Worm (Caenorhabditis elegans): ENCODE measurements around the gene gst-14.
A peak's percentile ranks its signal among the peaks of the same experiment; 100 is the strongest.

gst-14 gene

DNA sequence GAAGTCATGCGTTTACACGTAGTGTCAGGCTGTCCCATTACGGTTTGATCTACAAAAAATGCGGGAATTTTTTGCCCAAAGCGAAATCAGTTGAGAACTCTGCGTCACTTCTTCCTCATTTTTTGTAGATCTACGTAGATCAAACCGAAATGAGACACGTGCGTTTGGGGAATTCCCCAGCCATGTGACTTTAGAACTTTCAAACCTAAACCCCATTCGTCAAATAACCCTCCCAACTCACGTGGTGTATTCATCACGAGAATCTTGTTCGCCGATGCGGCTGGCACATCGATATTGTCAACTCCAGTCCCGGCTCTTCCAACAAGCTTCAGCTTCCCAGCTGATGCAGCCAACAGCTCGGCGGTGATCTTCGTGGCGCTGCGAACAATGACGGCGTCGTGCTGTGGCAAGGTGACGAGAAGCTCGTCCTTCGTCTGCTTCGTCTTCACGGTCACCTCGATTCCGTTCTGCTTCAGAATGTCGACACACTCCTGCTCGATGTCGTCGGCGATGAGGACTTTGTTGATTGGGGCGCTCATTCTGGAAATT is 22.1 kb upstream of the gst-14 start, which contains the start of gene phdh-1:
Gene phdh-1 (minus strand): TSS at position 540 of the 549 bp plus-strand sequence.
- TF ChIP-seq T26A5.8 (tag; optimal IDR thresholded peaks at IDR 0.05) (no peak), hmg-20 (GFP tag; IDR thresholded peaks at IDR 0.05) (no peak), F52B5.7 (tag; optimal IDR thresholded peaks at IDR 0.05) (no peak), athp-1 (tag; optimal IDR thresholded peaks at IDR 0.05) (no peak), K12H6.12 (tag; optimal IDR thresholded peaks at IDR 0.05) (no peak), F10E7.11 (tag; optimal IDR thresholded peaks at IDR 0.05) (no peak), mcd-1 (GFP tag; IDR thresholded peaks at IDR 0.05) (0 out of 2 replicates have a peak, but pooled peaks have one; percentile 5), nhr-179 (tag; optimal IDR thresholded peaks at IDR 0.05) (no peak), K11D2.4 (GFP tag; IDR thresholded peaks at IDR 0.05) (no peak), tbp1 (GFP tag; optimal IDR thresholded peaks at IDR 0.05) (no peak), ets-4 (GFP tag; optimal IDR thresholded peaks at IDR 0.05) (no peak), egl-44 (GFP tag; IDR thresholded peaks at IDR 0.05) (no peak), ztf-6 (GFP tag; IDR thresholded peaks at IDR 0.05) (no peak), F57A8.1 (GFP tag; optimal IDR thresholded peaks at IDR 0.05) (peak; percentile 23), chd-7 (tag; optimal IDR thresholded peaks at IDR 0.05) (no peak), hlh-12 (tag; optimal IDR thresholded peaks at IDR 0.05) (no peak), nfya-2 (GFP tag; IDR thresholded peaks at IDR 0.05) (no peak), ekl-4 (GFP tag; IDR thresholded peaks at IDR 0.05) (no peak), zfh-2 (GFP tag; conservative IDR thresholded peaks at IDR 0.05) (peak; percentile 40; the same call in 1 of the 2 replicates), ztf-26 (tag; optimal IDR thresholded peaks at IDR 0.05) (no peak), rec-8 (tag; optimal IDR thresholded peaks at IDR 0.05) (no peak), let-526 (GFP tag; IDR thresholded peaks at IDR 0.05) (no peak), lin-26 (GFP tag; IDR thresholded peaks at IDR 0.05) (0 out of 2 replicates have a peak, but pooled peaks have one; percentile 15), attf-5 (GFP tag; optimal IDR thresholded peaks at IDR 0.05) (no peak), lsy-27 (tag; optimal IDR thresholded peaks at IDR 0.05; ENCODE audit: borderline replicate concordance, insufficient read depth) (no peak), C06A6.2 (GFP tag; conservative IDR thresholded peaks at IDR 0.05) (no peak), rpc-1 (optimal IDR thresholded peaks at IDR 0.05) (no peak), rpc-1 (tag; optimal IDR thresholded peaks at IDR 0.05) (no peak), F49E8.2 (tag; optimal IDR thresholded peaks at IDR 0.05; ENCODE audit: insufficient read depth) (no peak), lin-35 (GFP tag; optimal IDR thresholded peaks at IDR 0.05) (no peak)

DNA sequence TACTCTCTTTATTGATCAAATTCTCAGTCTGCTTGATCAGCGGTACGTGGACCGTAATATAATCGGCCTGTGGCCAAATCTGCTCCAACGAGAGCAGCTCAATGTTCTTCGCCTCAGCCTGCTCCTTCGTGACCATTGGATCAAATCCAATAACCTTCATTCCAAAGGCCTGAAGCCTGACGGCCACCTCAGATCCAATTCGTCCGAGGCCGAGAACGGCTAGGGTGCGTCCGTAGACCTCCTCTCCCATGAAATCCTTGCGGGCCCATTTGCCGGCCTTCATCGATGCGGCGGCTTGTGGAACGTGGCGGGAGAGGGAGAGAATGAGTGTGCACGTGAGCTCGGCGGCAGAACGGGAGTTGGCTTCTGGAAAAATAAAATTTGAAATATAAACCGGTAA is 21.6 kb upstream of the gst-14 start:
- TF ChIP-seq egrh-3 (GFP tag; IDR thresholded peaks at IDR 0.05), result peak; percentile 36; the same call in 1 of the 2 replicates
- TF ChIP-seq zfh-2 (GFP tag; conservative IDR thresholded peaks at IDR 0.05), result peak; percentile 50; the same call in 1 of the 2 replicates
- no peak for TF ChIP-seq snpc-1.3 (tag; optimal IDR thresholded peaks at IDR 0.05; ENCODE audit: insufficient read depth)
- no peak for TF ChIP-seq ets-4 (GFP tag; optimal IDR thresholded peaks at IDR 0.05)
- TF ChIP-seq F52B5.7 (tag; optimal IDR thresholded peaks at IDR 0.05), result no peak

DNA sequence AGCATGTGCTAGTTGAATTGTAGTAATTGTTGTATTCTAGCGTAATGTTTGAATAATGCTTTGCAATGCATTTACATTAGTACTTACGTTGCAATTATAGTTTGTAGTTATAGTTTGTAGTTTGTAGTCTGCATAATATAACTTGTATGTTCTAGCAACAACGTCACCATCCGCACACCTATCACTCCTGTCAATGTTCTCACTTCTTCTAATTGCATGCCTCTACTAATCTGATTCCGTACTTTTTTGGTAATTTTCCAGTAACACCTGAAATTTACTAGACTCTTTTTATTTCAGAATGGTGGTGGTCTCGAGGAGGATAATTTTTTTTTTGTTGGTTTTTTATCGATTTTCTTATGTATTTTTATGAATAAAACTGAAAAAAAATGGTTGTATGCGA is 20.7 kb upstream of the gst-14 start:
- no peak for TF ChIP-seq zim-3 (tag; optimal IDR thresholded peaks at IDR 0.05)
- 0 out of 2 replicates have a peak, but pooled peaks have one; percentile 38 for TF ChIP-seq Y56A3A.18 (GFP tag; IDR thresholded peaks at IDR 0.05)
- no peak for TF ChIP-seq madf-8 (GFP tag; conservative IDR thresholded peaks at IDR 0.05)
- no peak for TF ChIP-seq lsl-1 (GFP tag; optimal IDR thresholded peaks at IDR 0.05)
- 0 out of 2 replicates have a peak, but pooled peaks have one; percentile 11 for TF ChIP-seq K11D2.4 (GFP tag; IDR thresholded peaks at IDR 0.05)
- peak; percentile 67 for TF ChIP-seq Y53G8AR.9 (GFP tag; conservative IDR thresholded peaks at IDR 0.05)

Data from whole organism, young adult.